Fruit fly (Drosophila melanogaster): ENCODE results near the gene CG32219.
A peak's percentile ranks its signal among the peaks of the same experiment; 100 is the strongest.

CG32219 gene

dm6 chr3L:19939024-19939423, 11.9 kb downstream of the CG32219 start, which contains the start of gene Ac76E:
Gene Ac76E (plus strand): TSS chr3L:19939287.
- TF ChIP-seq Dif (GFP tag; optimal IDR thresholded peaks at IDR 0.05; ENCODE audit: partially characterized antibody): peak; percentile 38
- peak; percentile 0 for TF ChIP-seq h (GFP tag; optimal IDR thresholded peaks at IDR 0.05)
- TF ChIP-seq brk (GFP tag; optimal IDR thresholded peaks at IDR 0.05): no peak
- peak; percentile 51 for TF ChIP-seq Myc (optimal IDR thresholded peaks at IDR 0.05)
- TF ChIP-seq jim (GFP tag; optimal IDR thresholded peaks at IDR 0.05): no peak
- TF ChIP-seq Hr83 (GFP tag; optimal IDR thresholded peaks at IDR 0.05; ENCODE audit: poor library complexity, severe bottlenecking): peak; percentile 11

dm6 chr3L:19932917-19933316, 18.0 kb downstream of the CG32219 start:
- TF ChIP-seq fru (GFP tag; optimal IDR thresholded peaks at IDR 0.05): peak; percentile 5
- peak; percentile 61 for TF ChIP-seq Hnf4 (GFP tag; optimal IDR thresholded peaks at IDR 0.05)
- no peak for TF ChIP-seq Myc (optimal IDR thresholded peaks at IDR 0.05)
- no peak for TF ChIP-seq tai (GFP tag; optimal IDR thresholded peaks at IDR 0.05)
- peak; percentile 83 for TF ChIP-seq Hr83 (GFP tag; optimal IDR thresholded peaks at IDR 0.05; ENCODE audit: poor library complexity, severe bottlenecking)
- TF ChIP-seq br (GFP tag; optimal IDR thresholded peaks at IDR 0.05): peak; percentile 13
- TF ChIP-seq Hr78 (GFP tag; optimal IDR thresholded peaks at IDR 0.05): no peak
- TF ChIP-seq Jra (GFP tag; optimal IDR thresholded peaks at IDR 0.05): peak; percentile 46
- TF ChIP-seq jim (GFP tag; optimal IDR thresholded peaks at IDR 0.05): no peak
- TF ChIP-seq dmrt93B (GFP tag; optimal IDR thresholded peaks at IDR 0.05): no peak
- TF ChIP-seq sage (GFP tag; optimal IDR thresholded peaks at IDR 0.05): no peak
- TF ChIP-seq foxo (GFP tag; optimal IDR thresholded peaks at IDR 0.05): peak in 1 of 2 experiments; percentile 28
- TF ChIP-seq h (GFP tag; optimal IDR thresholded peaks at IDR 0.05): peak; percentile 32
- peak; percentile 38 for TF ChIP-seq rgr (GFP tag; optimal IDR thresholded peaks at IDR 0.05)
- peak; percentile 51 for TF ChIP-seq OdsH (GFP tag; optimal IDR thresholded peaks at IDR 0.05)

dm6 chr3L:19931391-19931790, 19.5 kb downstream of the CG32219 start, which contains the start of gene CG46462:
Gene CG46462 (plus strand): TSS chr3L:19931691.
- no peak for TF ChIP-seq dsf (GFP tag; optimal IDR thresholded peaks at IDR 0.05; ENCODE audit: borderline replicate concordance)
- TF ChIP-seq OdsH (GFP tag; optimal IDR thresholded peaks at IDR 0.05): no peak
- no peak for TF ChIP-seq Myc (optimal IDR thresholded peaks at IDR 0.05)
- no peak for TF ChIP-seq usp (GFP tag; optimal IDR thresholded peaks at IDR 0.05)
- no peak for TF ChIP-seq tai (GFP tag; optimal IDR thresholded peaks at IDR 0.05)
- TF ChIP-seq ey (GFP tag; optimal IDR thresholded peaks at IDR 0.05): no peak
- TF ChIP-seq sage (GFP tag; optimal IDR thresholded peaks at IDR 0.05): no peak
- TF ChIP-seq Hnf4 (GFP tag; optimal IDR thresholded peaks at IDR 0.05): no peak

dm6 chr3L:19929719-19930334, 21.1 kb downstream of the CG32219 start:
- TF ChIP-seq dmrt93B (GFP tag; optimal IDR thresholded peaks at IDR 0.05) (no peak), jim (GFP tag; optimal IDR thresholded peaks at IDR 0.05) (peak; percentile 95), foxo (GFP tag; optimal IDR thresholded peaks at IDR 0.05) (peak in 1 of 2 experiments; percentile 0), h (GFP tag; optimal IDR thresholded peaks at IDR 0.05) (peak; percentile 50), Dif (GFP tag; optimal IDR thresholded peaks at IDR 0.05; ENCODE audit: partially characterized antibody) (peak; percentile 31), fru (GFP tag; optimal IDR thresholded peaks at IDR 0.05) (peak; percentile 46), psq (GFP tag; optimal IDR thresholded peaks at IDR 0.05) (no peak)

dm6 chr3L:19929051-19929718, 21.8 kb downstream of the CG32219 start:
- TF ChIP-seq Mio (GFP tag; optimal IDR thresholded peaks at IDR 0.05): no peak
- peak; percentile 7 for TF ChIP-seq fru (GFP tag; optimal IDR thresholded peaks at IDR 0.05)
- no peak for TF ChIP-seq Vsx2 (GFP tag; optimal IDR thresholded peaks at IDR 0.05; ENCODE audit: partially characterized antibody)
- TF ChIP-seq Jra (GFP tag; optimal IDR thresholded peaks at IDR 0.05): no peak
- no peak for TF ChIP-seq Rel (GFP tag; optimal IDR thresholded peaks at IDR 0.05)
- TF ChIP-seq Rel (tag; optimal IDR thresholded peaks at IDR 0.05): peak; percentile 84
- peak; percentile 35 for TF ChIP-seq HLH106 (tag; optimal IDR thresholded peaks at IDR 0.05)
- TF ChIP-seq usp (GFP tag; optimal IDR thresholded peaks at IDR 0.05): no peak
- no peak for TF ChIP-seq Myc (optimal IDR thresholded peaks at IDR 0.05)
- peak; percentile 47 for TF ChIP-seq Dif (GFP tag; optimal IDR thresholded peaks at IDR 0.05; ENCODE audit: partially characterized antibody)
- peak; percentile 20 for TF ChIP-seq jim (GFP tag; optimal IDR thresholded peaks at IDR 0.05)
- TF ChIP-seq GATAd (GFP tag; optimal IDR thresholded peaks at IDR 0.05): no peak
- TF ChIP-seq CrebA (GFP tag; optimal IDR thresholded peaks at IDR 0.05; ENCODE audit: borderline replicate concordance): no peak
- TF ChIP-seq dsf (GFP tag; optimal IDR thresholded peaks at IDR 0.05; ENCODE audit: borderline replicate concordance): no peak
- TF ChIP-seq br (GFP tag; optimal IDR thresholded peaks at IDR 0.05): no peak
- no peak for TF ChIP-seq Hr83 (GFP tag; optimal IDR thresholded peaks at IDR 0.05; ENCODE audit: poor library complexity, severe bottlenecking)
- peak; percentile 20 for TF ChIP-seq OdsH (GFP tag; optimal IDR thresholded peaks at IDR 0.05)
- TF ChIP-seq Hr78 (GFP tag; optimal IDR thresholded peaks at IDR 0.05): no peak
- no peak for TF ChIP-seq pan (optimal IDR thresholded peaks at IDR 0.05)
- TF ChIP-seq sv (GFP tag; optimal IDR thresholded peaks at IDR 0.05): no peak
- TF ChIP-seq h (GFP tag; optimal IDR thresholded peaks at IDR 0.05): peak; percentile 39
- TF ChIP-seq ey (GFP tag; optimal IDR thresholded peaks at IDR 0.05): peak; percentile 10
- no peak for TF ChIP-seq Sp1 (GFP tag; optimal IDR thresholded peaks at IDR 0.05)
- no peak for TF ChIP-seq sage (GFP tag; optimal IDR thresholded peaks at IDR 0.05)
- peak; percentile 23 for TF ChIP-seq psq (GFP tag; optimal IDR thresholded peaks at IDR 0.05)
- TF ChIP-seq dmrt93B (GFP tag; optimal IDR thresholded peaks at IDR 0.05): no peak
- TF ChIP-seq CG32264 (GFP tag; optimal IDR thresholded peaks at IDR 0.05): no peak
- peak; percentile 18 for TF ChIP-seq Dfd (GFP tag; optimal IDR thresholded peaks at IDR 0.05)
- TF ChIP-seq Hnf4 (GFP tag; optimal IDR thresholded peaks at IDR 0.05): no peak
- TF ChIP-seq CG9705 (GFP tag; optimal IDR thresholded peaks at IDR 0.05): no peak
- no peak for TF ChIP-seq Abd-B (GFP tag; optimal IDR thresholded peaks at IDR 0.05)
- TF ChIP-seq lola (GFP tag; optimal IDR thresholded peaks at IDR 0.05): no peak

Data from whole organism, wandering third instar larva.